Worm (Caenorhabditis elegans) whole organism, late embryonic: ENCODE data around the gene R10H10.7.

Source experiments
- C08G9.2 ChIP-seq: sonication (generic microtip); optimal IDR thresholded peaks from 2 replicates; lab custom pipeline; 2016; ENCODE audit warnings: mild to moderate bottlenecking, missing genetic modification characterization, moderate library complexity, missing compliant biosample characterization
- C38D4.7 ChIP-seq: fragments of 200-800 bp; sonication (Bioruptor generic); optimal IDR thresholded peaks from 2 replicates; lab custom pipeline; 2018; ENCODE audit warnings: mild to moderate bottlenecking, missing genetic modification characterization, moderate library complexity, missing compliant biosample characterization
- Y22D7AL.16 ChIP-seq: sonication (generic microtip); optimal IDR thresholded peaks from 2 replicates; lab custom pipeline; 2016; ENCODE audit warnings: missing genetic modification characterization, missing compliant biosample characterization
- ama-1 ChIP-seq: fragments of 150-350 bp; optimal IDR thresholded peaks from 2 replicates; lab custom pipeline; 2014
- ceh-18 ChIP-seq: sonication (generic microtip); optimal IDR thresholded peaks from 2 replicates; lab custom pipeline; 2016; ENCODE audit warnings: missing genetic modification characterization, missing compliant biosample characterization
- ceh-19 ChIP-seq: fragments of 200-800 bp; sonication (Bioruptor generic); optimal IDR thresholded peaks from 2 replicates; lab custom pipeline; 2018; ENCODE audit warnings: mild to moderate bottlenecking, missing genetic modification characterization, missing compliant biosample characterization
- ceh-2 ChIP-seq: sonication (generic microtip); optimal IDR thresholded peaks from 2 replicates; lab custom pipeline; 2016; ENCODE audit warnings: missing genotype, missing genetic modification characterization, missing compliant biosample characterization
- ceh-24 ChIP-seq: sonication (generic microtip); optimal IDR thresholded peaks from 2 replicates; lab custom pipeline; 2016; ENCODE audit warnings: mild to moderate bottlenecking, missing genetic modification characterization, missing compliant biosample characterization
- ceh-31 ChIP-seq: sonication (generic microtip); optimal IDR thresholded peaks from 2 replicates; lab custom pipeline; 2016; ENCODE audit warnings: missing genetic modification characterization, missing compliant biosample characterization
- ceh-34 ChIP-seq: sonication (generic microtip); optimal IDR thresholded peaks from 2 replicates; lab custom pipeline; 2016; ENCODE audit warnings: mild to moderate bottlenecking, missing genetic modification characterization, missing compliant biosample characterization
- ceh-48 ChIP-seq: sonication (generic microtip); optimal IDR thresholded peaks from 2 replicates; lab custom pipeline; 2016; ENCODE audit warnings: missing genetic modification characterization, inconsistent platforms, missing compliant biosample characterization
- dmd-4 ChIP-seq: sonication (generic microtip); optimal IDR thresholded peaks from 2 replicates; lab custom pipeline; 2016; ENCODE audit warnings: borderline replicate concordance, missing genetic modification characterization, missing compliant biosample characterization
- elt-2 ChIP-seq: sonication (generic microtip); optimal IDR thresholded peaks from 2 replicates; lab custom pipeline; 2016; ENCODE audit warnings: missing genetic modification reagents, missing genetic modification characterization, missing compliant biosample characterization
- eyg-1 ChIP-seq: sonication (generic microtip); optimal IDR thresholded peaks from 2 replicates; lab custom pipeline; 2016; ENCODE audit warnings: missing genotype, missing genetic modification characterization, missing compliant biosample characterization
- fax-1 ChIP-seq: sonication (generic microtip); optimal IDR thresholded peaks from 2 replicates; lab custom pipeline; 2016; ENCODE audit warnings: missing genotype, missing genetic modification characterization, missing compliant biosample characterization
- fkh-10 ChIP-seq: fragments of 150-350 bp; optimal IDR thresholded peaks from 2 replicates; lab custom pipeline; 2014; ENCODE audit warnings: missing biosample characterization, missing genetic modification reagents, missing genetic modification characterization
- gmeb-2 ChIP-seq: sonication (generic microtip); optimal IDR thresholded peaks from 2 replicates; lab custom pipeline; 2016; ENCODE audit warnings: missing genetic modification characterization, inconsistent platforms, missing compliant biosample characterization
- hlh-13 ChIP-seq: fragments of 200-800 bp; sonication (Bioruptor generic); optimal IDR thresholded peaks from 2 replicates; lab custom pipeline; 2018; ENCODE audit warnings: mild to moderate bottlenecking, missing genetic modification characterization, missing compliant biosample characterization
- hlh-15 ChIP-seq: sonication (generic microtip); optimal IDR thresholded peaks from 2 replicates; lab custom pipeline; 2016; ENCODE audit warnings: missing genetic modification characterization, missing compliant biosample characterization
- lin-11 ChIP-seq: fragments of 200-800 bp; sonication (Bioruptor generic); optimal IDR thresholded peaks from 2 replicates; lab custom pipeline; 2018; ENCODE audit warnings: mild to moderate bottlenecking, missing genetic modification characterization, missing compliant biosample characterization
- mec-3 ChIP-seq: sonication (generic microtip); optimal IDR thresholded peaks from 2 replicates; lab custom pipeline; 2016; ENCODE audit warnings: borderline replicate concordance, missing genetic modification characterization, missing compliant biosample characterization
- nfya-1 ChIP-seq: sonication (generic microtip); optimal IDR thresholded peaks from 2 replicates; lab custom pipeline; 2017; ENCODE audit warnings: missing genetic modification characterization, mild to moderate bottlenecking, missing compliant biosample characterization, antibody characterized with exemption, moderate library complexity
- pha-2 ChIP-seq: sonication (generic microtip); optimal IDR thresholded peaks from 2 replicates; lab custom pipeline; 2017; ENCODE audit warnings: mild to moderate bottlenecking, missing genetic modification characterization, missing compliant biosample characterization
- pqm-1 ChIP-seq: sonication (generic microtip); optimal IDR thresholded peaks from 2 replicates; lab custom pipeline; 2016; ENCODE audit warnings: missing genetic modification characterization, missing compliant biosample characterization
- sdc-2 ChIP-seq: sonication (generic microtip); optimal IDR thresholded peaks from 2 replicates; lab custom pipeline; 2016; ENCODE audit warnings: missing genotype, missing genetic modification characterization, missing compliant biosample characterization
- sox-4 ChIP-seq: sonication (generic microtip); optimal IDR thresholded peaks from 2 replicates; lab custom pipeline; 2017; ENCODE audit warnings: mild to moderate bottlenecking, missing genetic modification characterization, inconsistent platforms, missing compliant biosample characterization
- syd-9 ChIP-seq: sonication (generic microtip); optimal IDR thresholded peaks from 2 replicates; lab custom pipeline; 2016; ENCODE audit warnings: mild to moderate bottlenecking, missing genetic modification characterization, moderate library complexity, missing compliant biosample characterization
- tbx-7 ChIP-seq: sonication (generic microtip); optimal IDR thresholded peaks from 2 replicates; lab custom pipeline; 2016; ENCODE audit warnings: missing genotype, missing genetic modification characterization, missing compliant biosample characterization
- unc-3 ChIP-seq, 2 experiments: fragments of 200-800 bp in 1 of 2; sonication (Bioruptor generic) in 1 of 2; sonication (generic microtip) in 1 of 2; conservative IDR thresholded peaks in 1 of 2; optimal IDR thresholded peaks in 1 of 2; 2 replicates each; pipeline versions ENCODE4 v1.3.6 to Lab custom; 2016 to 2022; ENCODE audit warnings: missing compliant biosample characterization in 2 of 2, missing genetic modification characterization in 2 of 2, missing genetic modification reagents in 1 of 2
- unc-42 ChIP-seq: sonication (generic microtip); optimal IDR thresholded peaks from 2 replicates; lab custom pipeline; 2016; ENCODE audit warnings: missing genotype, missing genetic modification characterization, missing compliant biosample characterization

R10H10.7 gene

DNA sequence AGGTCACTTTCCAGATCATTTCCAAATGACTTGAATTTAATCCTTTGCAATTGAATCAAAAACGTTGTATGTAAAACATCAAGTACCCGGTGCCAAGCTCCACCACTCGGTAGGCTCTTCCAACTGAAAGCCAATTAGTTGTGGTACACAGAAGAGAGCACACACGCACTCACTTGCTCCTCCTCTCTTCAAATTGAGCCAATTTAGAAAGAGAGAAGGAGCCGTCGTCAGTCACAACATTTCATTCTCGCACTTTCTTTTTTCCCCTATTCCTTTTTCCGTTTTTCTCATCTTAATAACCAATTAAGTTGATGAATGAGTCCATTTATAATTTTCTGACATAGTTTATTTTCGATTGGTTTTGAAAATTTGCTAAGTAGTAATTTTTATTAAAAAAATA, 15.5 kb downstream of the R10H10.7 start:
- TF ChIP-seq dmd-4 (no peak), ceh-31 (peak; percentile 14), hlh-15 (tag; lab: Kevin White, UChicago) (no peak), pqm-1 (tag; lab: Kevin White, UChicago) (no peak), nfya-1 (peak; percentile 0), mec-3 (tag; lab: Kevin White, UChicago) (no peak), unc-42 (tag; lab: Kevin White, UChicago) (peak; percentile 69)

DNA sequence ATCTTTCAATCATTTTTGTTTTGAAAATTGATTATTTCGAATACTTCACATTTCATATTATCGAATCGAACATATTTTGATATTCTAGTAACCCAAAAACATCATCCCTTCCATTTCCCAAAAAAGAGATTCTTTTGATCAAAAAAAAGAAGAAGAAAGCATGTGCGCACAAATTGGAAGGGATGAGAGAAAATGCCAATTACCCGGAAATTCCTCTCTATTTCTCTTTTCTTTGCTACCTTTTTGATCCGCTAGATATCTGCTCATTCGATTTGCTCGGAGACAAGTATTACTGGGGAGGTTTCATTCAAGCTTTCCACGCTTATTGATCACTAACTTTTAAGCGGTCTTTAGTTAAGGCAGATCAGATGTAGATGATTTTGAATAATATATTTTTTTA, 16.9 kb downstream of the R10H10.7 start:
- TF ChIP-seq unc-42 (tag; lab: Kevin White, UChicago) (peak; percentile 80), tbx-7 (no peak)

DNA sequence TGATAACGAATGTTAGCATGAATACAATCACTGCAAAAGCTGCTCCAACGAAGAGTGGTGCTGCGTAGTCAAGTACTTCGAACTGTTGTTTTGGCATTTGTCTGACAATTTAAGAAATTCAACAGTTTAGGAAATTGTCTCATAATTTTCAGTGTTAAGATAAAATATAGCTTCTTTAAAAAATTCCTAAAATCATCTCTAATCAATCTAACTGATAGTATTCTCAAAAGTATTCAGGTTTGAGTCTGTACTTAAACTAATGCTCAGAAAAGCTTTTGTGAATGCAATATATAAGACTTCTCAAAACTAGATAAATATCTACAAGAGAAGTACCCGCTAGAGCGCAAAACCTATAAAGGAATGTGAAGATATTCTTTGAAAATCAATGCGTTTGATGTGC, 18.9 kb downstream of the R10H10.7 start, which contains the start of gene R10H10.4:
Gene R10H10.4 (minus strand): TSS at position 101 of the 400 bp plus-strand sequence.
- TF ChIP-seq syd-9 (tag; lab: Kevin White, UChicago) (no peak), eyg-1 (tag; lab: Kevin White, UChicago) (no peak), sdc-2 (no peak), fkh-10 (GFP tag; lab: Kevin White, UChicago) (no peak), unc-3 (GFP tag; conservative IDR thresholded peaks at IDR 0.05; lab: Robert Waterston, UW) (no peak), unc-3 (tag; optimal IDR thresholded peaks at IDR 0.05; lab: Kevin White, UChicago) (no peak)
- TF ChIP-seq, all 69 proteins: peak for 0

ce11 chrIV:10391827-10392226, 21.9 kb downstream of the R10H10.7 start, which contains the start of gene spe-26:
Gene spe-26 (minus strand): TSS chrIV:10391927.
- TF ChIP-seq lin-11 (no peak), ama-1 (lab: Kevin White, UChicago) (no peak), hlh-13 (GFP tag; lab: Kevin White, UChicago) (no peak), ceh-2 (tag; lab: Kevin White, UChicago) (no peak), Y22D7AL.16 (tag; lab: Kevin White, UChicago) (no peak), C08G9.2 (tag; lab: Kevin White, UChicago) (no peak), fax-1 (tag; lab: Kevin White, UChicago) (no peak), unc-42 (tag; lab: Kevin White, UChicago) (no peak), pqm-1 (tag; lab: Kevin White, UChicago) (no peak)

DNA sequence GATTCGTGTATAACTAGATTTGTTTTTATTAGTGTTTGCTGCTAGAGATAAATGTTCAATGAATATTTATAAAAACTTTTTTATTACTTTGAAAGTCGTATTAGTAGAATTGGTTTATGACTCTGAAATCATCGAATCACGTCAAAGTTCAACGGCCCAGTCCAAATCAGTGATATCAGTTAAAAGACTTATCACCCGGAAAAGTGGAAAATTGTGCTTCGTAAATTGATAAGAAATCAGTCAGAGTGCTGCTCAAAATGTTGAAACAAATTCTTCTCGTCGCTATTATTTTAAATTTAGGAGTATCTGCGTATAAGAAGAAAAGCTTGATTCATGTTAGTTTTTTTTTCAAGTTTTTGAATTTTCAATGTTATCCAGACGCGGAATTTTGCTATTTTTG, 25.5 kb downstream of the R10H10.7 start, which contains the start of gene R10H10.3:
Gene R10H10.3 (plus strand): TSS at position 243 of the 400 bp plus-strand sequence.
- TF ChIP-seq pha-2 (no peak), elt-2 (tag; lab: Kevin White, UChicago) (peak; percentile 55)
- TF ChIP-seq, all 69 proteins: peak for 1

DNA sequence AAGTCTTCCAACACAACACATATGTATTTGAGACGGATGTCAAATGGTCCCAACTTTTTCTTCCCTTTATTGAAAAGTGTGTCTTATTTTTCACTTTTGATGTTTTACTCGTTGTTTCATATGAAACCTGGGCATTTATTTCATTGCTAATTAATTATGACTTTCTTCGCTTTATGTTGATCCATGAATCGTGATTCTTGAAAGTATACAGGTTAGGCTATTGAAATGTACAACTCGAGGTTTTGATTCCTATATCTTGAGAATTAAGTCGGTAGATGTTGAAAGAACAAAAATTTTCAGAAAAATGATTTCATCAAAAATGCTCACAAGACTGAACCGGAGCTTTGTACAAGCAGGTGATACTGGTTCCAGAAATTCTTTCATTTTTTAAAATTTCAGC, 26.6 kb downstream of the R10H10.7 start, which contains the start of gene nfu-1:
Gene nfu-1 (plus strand): TSS at position 301 of the 400 bp plus-strand sequence.
- TF ChIP-seq unc-42 (tag; lab: Kevin White, UChicago) (no peak), ceh-31 (no peak), ceh-24 (tag; lab: Kevin White, UChicago) (no peak), ceh-48 (tag; lab: Kevin White, UChicago) (no peak), fax-1 (tag; lab: Kevin White, UChicago) (no peak), ceh-18 (no peak), sox-4 (tag; lab: Kevin White, UChicago) (no peak), C38D4.7 (GFP tag; lab: Kevin White, UChicago) (no peak)
- TF ChIP-seq, all 69 proteins: peak for 0

ce11 chrIV:10382894-10383293, 30.8 kb downstream of the R10H10.7 start:
- TF ChIP-seq tbx-7 (no peak), gmeb-2 (tag; lab: Kevin White, UChicago) (no peak), ceh-19 (GFP tag; lab: Kevin White, UChicago) (no peak), ceh-34 (tag; lab: Kevin White, UChicago) (no peak)
